Worm (Caenorhabditis elegans) whole organism, L2 larva: ENCODE measurements around the gene ZK185.4.

Source experiments
- C34F6.9 ChIP-seq: fragments of 150-350 bp; optimal IDR thresholded peaks from 2 replicates; lab custom pipeline; 2014; ENCODE audit warnings: missing biosample characterization, missing genetic modification characterization
- F13H6.1 ChIP-seq: sonication (generic microtip); optimal IDR thresholded peaks from 2 replicates; lab custom pipeline; 2016; ENCODE audit warnings: missing genetic modification characterization, missing compliant biosample characterization
- R02D3.7 ChIP-seq: fragments of 150-350 bp; optimal IDR thresholded peaks from 2 replicates; lab custom pipeline; 2014; ENCODE audit warnings: missing biosample characterization, missing genetic modification characterization
- Y55F3AM.14 ChIP-seq: fragments of 200-800 bp; sonication (Bioruptor generic); optimal IDR thresholded peaks from 2 replicates; lab custom pipeline; 2018; ENCODE audit warnings: mild to moderate bottlenecking, missing genetic modification characterization, missing compliant biosample characterization
- ZK546.5 ChIP-seq: sonication (generic microtip); optimal IDR thresholded peaks from 2 replicates; lab custom pipeline; 2017; ENCODE audit warnings: missing biosample characterization, missing genetic modification characterization
- alr-1 ChIP-seq: fragments of 150-350 bp; optimal IDR thresholded peaks from 2 replicates; lab custom pipeline; 2014; ENCODE audit warnings: missing biosample characterization, missing genetic modification characterization
- blmp-1 ChIP-seq: sonication (generic microtip); optimal IDR thresholded peaks from 2 replicates; lab custom pipeline; 2017; ENCODE audit warnings: missing genetic modification characterization, mild to moderate bottlenecking, missing compliant biosample characterization, antibody characterized with exemption, moderate library complexity; ENCODE audit not compliant: insufficient read depth
- ceh-16 ChIP-seq: fragments of 150-350 bp; optimal IDR thresholded peaks from 2 replicates; lab custom pipeline; 2014; ENCODE audit warnings: missing biosample characterization, missing genetic modification characterization
- crh-2 ChIP-seq: sonication (generic microtip); optimal IDR thresholded peaks from 2 replicates; lab custom pipeline; 2017; ENCODE audit warnings: missing biosample characterization, missing genetic modification characterization
- egl-27 ChIP-seq: sonication (generic microtip); optimal IDR thresholded peaks from 3 replicates; lab custom pipeline; 2017; ENCODE audit warnings: missing biosample characterization, missing genetic modification reagents, missing genetic modification characterization
- elt-3 ChIP-seq: sonication (generic microtip); optimal IDR thresholded peaks from 2 replicates; lab custom pipeline; 2017; ENCODE audit warnings: missing biosample characterization, missing genetic modification characterization
- fos-1 ChIP-seq: fragments of 150-350 bp; optimal IDR thresholded peaks from 2 replicates; lab custom pipeline; 2014; ENCODE audit warnings: missing biosample characterization, missing genetic modification characterization
- lin-11 ChIP-seq: fragments of 150-350 bp; sonication (generic microtip); optimal IDR thresholded peaks from 2 replicates; lab custom pipeline; 2014; ENCODE audit warnings: missing biosample characterization, missing genetic modification characterization, inconsistent platforms, mixed read lengths
- lin-13 ChIP-seq: fragments of 150-350 bp; optimal IDR thresholded peaks from 2 replicates; lab custom pipeline; 2014; ENCODE audit warnings: missing biosample characterization, missing genetic modification reagents, missing genetic modification characterization
- lin-39 ChIP-seq: fragments of 150-350 bp; optimal IDR thresholded peaks from 2 replicates; lab custom pipeline; 2014; ENCODE audit warnings: missing biosample characterization, missing genetic modification reagents, missing genetic modification characterization
- mab-5 ChIP-seq: fragments of 150-350 bp; optimal IDR thresholded peaks from 2 replicates; lab custom pipeline; 2014; ENCODE audit warnings: missing biosample characterization, missing genetic modification characterization
- mbf-1 ChIP-seq: sonication (generic microtip); optimal IDR thresholded peaks from 2 replicates; lab custom pipeline; 2017; ENCODE audit warnings: missing biosample characterization, missing genetic modification characterization
- mdl-1 ChIP-seq, 2 experiments: fragments of 150-350 bp in 1 of 2; sonication (generic microtip) in 1 of 2; optimal IDR thresholded peaks; 2 replicates each; lab custom pipeline; 2017; ENCODE audit warnings: missing biosample characterization in 2 of 2, missing genetic modification characterization in 2 of 2
- nhr-10 ChIP-seq: sonication (generic microtip); optimal IDR thresholded peaks from 2 replicates; lab custom pipeline; 2017; ENCODE audit warnings: missing biosample characterization, missing genetic modification characterization
- nhr-129 ChIP-seq: fragments of 150-350 bp; optimal IDR thresholded peaks from 2 replicates; lab custom pipeline; 2014; ENCODE audit warnings: missing biosample characterization, missing genetic modification characterization
- nhr-21 ChIP-seq: fragments of 150-350 bp; optimal IDR thresholded peaks from 2 replicates; lab custom pipeline; 2014; ENCODE audit warnings: missing biosample characterization, missing genetic modification characterization
- nhr-23 ChIP-seq: fragments of 150-350 bp; optimal IDR thresholded peaks from 2 replicates; lab custom pipeline; 2014; ENCODE audit warnings: missing biosample characterization, missing genetic modification reagents, missing genetic modification characterization
- nhr-237 ChIP-seq: fragments of 150-350 bp; optimal IDR thresholded peaks from 2 replicates; lab custom pipeline; 2014; ENCODE audit warnings: missing biosample characterization, missing genetic modification characterization
- nhr-25 ChIP-seq: fragments of 150-350 bp; sonication (generic microtip); optimal IDR thresholded peaks from 3 replicates; lab custom pipeline; 2014; ENCODE audit warnings: missing biosample characterization, missing genetic modification characterization
- nhr-6 ChIP-seq: fragments of 150-350 bp; optimal IDR thresholded peaks from 2 replicates; lab custom pipeline; 2014; ENCODE audit warnings: missing biosample characterization, missing genetic modification characterization
- peb-1 ChIP-seq: fragments of 150-350 bp; optimal IDR thresholded peaks from 2 replicates; lab custom pipeline; 2014; ENCODE audit warnings: missing biosample characterization, missing genetic modification characterization
- sem-4 ChIP-seq: fragments of 150-350 bp; optimal IDR thresholded peaks from 2 replicates; lab custom pipeline; 2014; ENCODE audit warnings: missing biosample characterization, missing genetic modification reagents, missing genetic modification characterization
- sma-3 ChIP-seq: sonication (generic microtip); optimal IDR thresholded peaks from 2 replicates; lab custom pipeline; 2016; ENCODE audit warnings: missing genetic modification reagents, missing genetic modification characterization, missing compliant biosample characterization
- sma-9 ChIP-seq, 2 experiments: fragments of 150-350 bp in 1 of 2; sonication (generic microtip) in 1 of 2; optimal IDR thresholded peaks; 2 replicates each; lab custom pipeline; 2014 to 2016; ENCODE audit warnings: missing genetic modification characterization in 2 of 2, mild to moderate bottlenecking in 1 of 2, missing biosample characterization in 1 of 2, missing compliant biosample characterization in 1 of 2, missing genetic modification reagents in 1 of 2, moderate library complexity in 1 of 2
- snpc-4 ChIP-seq: fragments of 150-350 bp; optimal IDR thresholded peaks from 2 replicates; lab custom pipeline; 2014; ENCODE audit warnings: missing biosample characterization, missing genetic modification characterization
- unc-62 ChIP-seq: fragments of 150-350 bp; optimal IDR thresholded peaks from 2 replicates; lab custom pipeline; 2014; ENCODE audit warnings: missing biosample characterization, missing genetic modification reagents, missing genetic modification characterization
- zag-1 ChIP-seq: fragments of 150-350 bp; optimal IDR thresholded peaks from 2 replicates; lab custom pipeline; 2014; ENCODE audit warnings: missing biosample characterization, missing genetic modification characterization
- ztf-1 ChIP-seq: fragments of 200-800 bp; sonication (Bioruptor generic); conservative IDR thresholded peaks from 2 replicates; pipeline ENCODE4 v1.3.6; 2022; ENCODE audit warnings: missing genetic modification characterization, missing compliant biosample characterization
- ztf-11 ChIP-seq: sonication (generic microtip); optimal IDR thresholded peaks from 2 replicates; lab custom pipeline; 2017; ENCODE audit warnings: missing biosample characterization, missing genetic modification characterization

The ZK185.4 gene

DNA sequence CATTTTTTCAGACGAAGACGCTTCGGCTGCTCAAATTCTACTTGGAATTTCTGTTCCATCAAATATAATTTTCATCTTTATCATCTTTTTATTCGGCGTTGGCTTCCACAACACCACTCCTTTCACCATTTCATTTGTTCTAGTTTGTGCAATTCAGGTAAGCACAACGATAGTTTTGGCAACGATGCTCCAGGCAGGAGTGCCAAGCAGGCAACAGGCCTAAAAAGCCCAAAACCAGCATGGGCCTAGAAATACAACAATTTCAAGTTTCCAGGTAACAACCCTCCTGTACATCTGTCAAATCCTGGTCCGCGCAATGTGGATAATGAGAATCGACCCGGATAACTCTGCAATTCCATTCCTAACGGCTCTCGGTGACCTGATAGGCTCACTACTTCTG lies 8.3 kb upstream of the ZK185.4 start:
- TF ChIP-seq nhr-25 (tag; lab: Kevin White, UChicago) (no peak), lin-39 (tag; lab: Kevin White, UChicago) (no peak), ZK546.5 (tag; lab: Kevin White, UChicago) (no peak), egl-27 (tag; lab: Kevin White, UChicago) (no peak), F13H6.1 (tag; lab: Kevin White, UChicago) (no peak), zag-1 (tag; lab: Kevin White, UChicago) (no peak), C34F6.9 (tag; lab: Kevin White, UChicago) (no peak), alr-1 (tag; lab: Kevin White, UChicago) (no peak), nhr-237 (no peak), ztf-1 (GFP tag; lab: Robert Waterston, UW) (no peak), sem-4 (tag; lab: Kevin White, UChicago) (no peak)

DNA sequence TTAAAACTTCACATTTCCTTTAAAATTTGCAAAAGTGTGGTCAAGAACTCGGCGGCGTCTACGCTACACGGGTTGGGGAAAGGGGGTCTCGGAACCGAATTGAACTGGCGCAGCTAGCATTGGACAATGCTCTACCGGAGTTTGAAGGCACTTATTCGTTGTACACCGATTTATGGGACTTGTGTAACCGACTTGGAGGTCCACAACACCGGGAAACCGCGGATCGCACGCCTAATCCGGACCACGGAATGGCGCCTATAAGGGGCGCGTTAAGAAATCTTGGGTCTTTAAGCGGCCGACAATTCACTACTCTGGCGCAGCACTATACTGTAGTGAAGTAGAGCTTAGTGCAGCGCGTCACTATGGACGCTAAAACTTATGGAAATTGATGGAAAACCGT lies 5.7 kb upstream of the ZK185.4 start:
- peak; percentile 86 for TF ChIP-seq snpc-4 (tag; lab: Kevin White, UChicago)
- TF ChIP-seq ztf-1 (GFP tag; lab: Robert Waterston, UW) = no peak

- no peak for TF ChIP-seq elt-3 (tag; lab: Kevin White, UChicago)
- TF ChIP-seq mdl-1 (tag; optimal IDR thresholded peaks at IDR 0.05; lab: Kevin White, UChicago) = no peak
- no peak for TF ChIP-seq sem-4 (tag; lab: Kevin White, UChicago)
- no peak for TF ChIP-seq ceh-16 (tag; lab: Kevin White, UChicago)
- TF ChIP-seq nhr-23 (tag; lab: Kevin White, UChicago) = no peak
- no peak for TF ChIP-seq fos-1 (tag; lab: Kevin White, UChicago)
- TF ChIP-seq Y55F3AM.14 (GFP tag; lab: Kevin White, UChicago) = no peak
- no peak for TF ChIP-seq R02D3.7
Observed at ce11 chrIV:4536247-4536646, 3.3 kb upstream of the ZK185.4 start, which contains the start of gene ZK185.2. Gene ZK185.2 (plus strand): TSS chrIV:4536547.

- peak; percentile 35 for TF ChIP-seq sma-9 (GFP tag; optimal IDR thresholded peaks at IDR 0.05; lab: Kevin White, UChicago)
- no peak for TF ChIP-seq sma-9 (tag; optimal IDR thresholded peaks at IDR 0.05; lab: Kevin White, UChicago)
- peak; percentile 77 for TF ChIP-seq fos-1 (tag; lab: Kevin White, UChicago)
- no peak for TF ChIP-seq blmp-1
- TF ChIP-seq lin-39 (tag; lab: Kevin White, UChicago) = no peak
- TF ChIP-seq lin-13 (GFP tag; lab: Kevin White, UChicago) = no peak
- no peak for TF ChIP-seq nhr-25 (tag; lab: Kevin White, UChicago)
- no peak for TF ChIP-seq nhr-21 (tag; lab: Kevin White, UChicago)
- TF ChIP-seq nhr-23 (tag; lab: Kevin White, UChicago) = no peak
- TF ChIP-seq lin-11 = no peak
- no peak for TF ChIP-seq mab-5
- no peak for TF ChIP-seq ZK546.5 (tag; lab: Kevin White, UChicago)
- TF ChIP-seq peb-1 = no peak
- TF ChIP-seq F13H6.1 (tag; lab: Kevin White, UChicago) = no peak
- TF ChIP-seq unc-62 (GFP tag; lab: Kevin White, UChicago) = no peak
- no peak for TF ChIP-seq nhr-129
Observed at ce11 chrIV:4530170-4530569, 2.8 kb downstream of the ZK185.4 start, which contains the start of gene ZK185.3. Gene ZK185.3 (minus strand): TSS chrIV:4530432.

ce11 chrIV:4526724-4527123 lies 6.2 kb downstream of the ZK185.4 start:
- TF ChIP-seq C34F6.9 (tag; lab: Kevin White, UChicago) = no peak
- no peak for TF ChIP-seq crh-2 (tag; lab: Kevin White, UChicago)
- TF ChIP-seq ztf-11 (tag; lab: Kevin White, UChicago) = no peak
- TF ChIP-seq nhr-129 = no peak
- TF ChIP-seq snpc-4 (tag; lab: Kevin White, UChicago) = no peak
- no peak for TF ChIP-seq lin-39 (tag; lab: Kevin White, UChicago)
- no peak for TF ChIP-seq egl-27 (tag; lab: Kevin White, UChicago)
- no peak for TF ChIP-seq nhr-237
- no peak for TF ChIP-seq nhr-25 (tag; lab: Kevin White, UChicago)
- no peak for TF ChIP-seq nhr-10

ce11 chrIV:4526028-4526427 lies 6.9 kb downstream of the ZK185.4 start:
- TF ChIP-seq unc-62 (GFP tag; lab: Kevin White, UChicago) (no peak), alr-1 (tag; lab: Kevin White, UChicago) (no peak), nhr-129 (no peak), ztf-11 (tag; lab: Kevin White, UChicago) (no peak), mbf-1 (tag; lab: Kevin White, UChicago) (no peak), nhr-10 (no peak), Y55F3AM.14 (GFP tag; lab: Kevin White, UChicago) (no peak), sma-3 (no peak), F13H6.1 (tag; lab: Kevin White, UChicago) (no peak), nhr-6 (no peak)
- TF ChIP-seq, all 48 proteins: peak for 0
